Worm (Caenorhabditis elegans) whole organism, mixed stage, embryonic: ENCODE results near the gene rabr-2.

ENCODE experiments used
- lin-13 ChIP-seq: fragments of 150-350 bp; optimal IDR thresholded peaks from 2 replicates; lab custom pipeline; 2014; ENCODE audit warnings: missing biosample characterization, missing genetic modification characterization
- lsy-2 ChIP-seq: fragments of 150-350 bp; optimal IDR thresholded peaks from 2 replicates; lab custom pipeline; 2014; ENCODE audit warnings: missing biosample characterization, missing genetic modification characterization
- pha-4 ChIP-seq: fragments of 150-350 bp; optimal IDR thresholded peaks from 2 replicates; lab custom pipeline; 2018; ENCODE audit warnings: missing biosample characterization, missing genetic modification reagents, missing genetic modification characterization
- sem-2 ChIP-seq: fragments of 200-800 bp; sonication (Bioruptor generic); optimal IDR thresholded peaks from 2 replicates; lab custom pipeline; 2018; ENCODE audit warnings: mild to moderate bottlenecking, missing genetic modification characterization, missing compliant biosample characterization
- sptf-1 ChIP-seq: sonication (generic microtip); optimal IDR thresholded peaks from 2 replicates; lab custom pipeline; 2017; ENCODE audit warnings: mild to moderate bottlenecking, missing genetic modification characterization, moderate library complexity, missing compliant biosample characterization
- unc-39 ChIP-seq: fragments of 150-350 bp; optimal IDR thresholded peaks from 2 replicates; lab custom pipeline; 2014; ENCODE audit warnings: missing biosample characterization, missing genetic modification characterization
- ztf-11 ChIP-seq: fragments of 150-350 bp; optimal IDR thresholded peaks from 2 replicates; lab custom pipeline; 2014; ENCODE audit warnings: missing biosample characterization, missing genetic modification characterization

- TF ChIP-seq lin-13 (tag; lab: Kevin White, UChicago) (no peak), sptf-1 (no peak), sem-2 (GFP tag; lab: Kevin White, UChicago) (no peak), unc-39 (tag; lab: Kevin White, UChicago) (no peak), lsy-2 (tag; lab: Kevin White, UChicago) (no peak), ztf-11 (tag; lab: Kevin White, UChicago) (no peak), pha-4 (tag; lab: Kevin White, UChicago) (no peak)
Measured at ce11 chrIV:17450443-17450842, 32.7 kb downstream of the rabr-2 start, which contains the start of gene F11E6.8.
